Worm (Caenorhabditis elegans): Measurements from ENCODE around the gene Y116A8A.6.

Gene Y116A8A.6

ce11 chrIV:16863431-16863895 lies 34.9 kb upstream of the Y116A8A.6 start, which contains the start of the genes mel-46 and lsy-13:
Gene mel-46, minus strand, starts transcription at chrIV:16863481.
Gene lsy-13, plus strand, starts transcription at chrIV:16863870.
- TF ChIP-seq pax-1 (tag; optimal IDR thresholded peaks at IDR 0.05) (no peak), rnt-1 (tag; optimal IDR thresholded peaks at IDR 0.05) (peak; percentile 27), ceh-18 (tag; optimal IDR thresholded peaks at IDR 0.05) (peak; percentile 20), ceh-45 (GFP tag; IDR thresholded peaks at IDR 0.05) (no peak), mec-3 (tag; optimal IDR thresholded peaks at IDR 0.05; ENCODE audit: borderline replicate concordance) (no peak), ref-2 (tag; optimal IDR thresholded peaks at IDR 0.05) (no peak), sdc-2 (tag; optimal IDR thresholded peaks at IDR 0.05) (no peak), Y22D7AL.16 (tag; optimal IDR thresholded peaks at IDR 0.05) (no peak), eyg-1 (tag; optimal IDR thresholded peaks at IDR 0.05) (peak; percentile 46), lin-11 (tag; optimal IDR thresholded peaks at IDR 0.05) (peak; percentile 44), pqm-1 (tag; optimal IDR thresholded peaks at IDR 0.05) (no peak), ceh-2 (tag; optimal IDR thresholded peaks at IDR 0.05) (peak; percentile 49), unc-86 (tag; optimal IDR thresholded peaks at IDR 0.05) (no peak), fkh-6 (tag; optimal IDR thresholded peaks at IDR 0.05) (peak; percentile 38), ttx-3 (tag; optimal IDR thresholded peaks at IDR 0.05) (peak; percentile 71), sox-4 (tag; optimal IDR thresholded peaks at IDR 0.05) (peak; percentile 70), odd-2 (tag; optimal IDR thresholded peaks at IDR 0.05) (peak; percentile 28), unc-42 (tag; optimal IDR thresholded peaks at IDR 0.05) (peak; percentile 82), ets-4 (tag; optimal IDR thresholded peaks at IDR 0.05) (no peak), K09A11.1 (tag; optimal IDR thresholded peaks at IDR 0.05; ENCODE audit: insufficient read depth) (peak; percentile 72), pat-9 (tag; optimal IDR thresholded peaks at IDR 0.05) (peak; percentile 56), F13H6.1 (tag; optimal IDR thresholded peaks at IDR 0.05) (peak; percentile 39), fkh-10 (GFP tag; optimal IDR thresholded peaks at IDR 0.05) (no peak), hlh-13 (GFP tag; optimal IDR thresholded peaks at IDR 0.05) (no peak), npax-4 (tag; optimal IDR thresholded peaks at IDR 0.05) (no peak), tbx-7 (tag; optimal IDR thresholded peaks at IDR 0.05) (no peak), dve-1 (tag; optimal IDR thresholded peaks at IDR 0.05) (no peak), unc-55 (GFP tag; optimal IDR thresholded peaks at IDR 0.05) (no peak), fax-1 (tag; optimal IDR thresholded peaks at IDR 0.05) (peak; percentile 37), C38D4.7 (GFP tag; optimal IDR thresholded peaks at IDR 0.05) (no peak), ztf-16 (tag; optimal IDR thresholded peaks at IDR 0.05) (peak; percentile 38), sox-2 (GFP tag; IDR thresholded peaks at IDR 0.05) (no peak), gmeb-2 (tag; optimal IDR thresholded peaks at IDR 0.05) (peak; percentile 27), ceh-30 (tag; optimal IDR thresholded peaks at IDR 0.05) (no peak), dmd-4 (tag; optimal IDR thresholded peaks at IDR 0.05; ENCODE audit: borderline replicate concordance) (peak; percentile 4), pha-2 (tag; optimal IDR thresholded peaks at IDR 0.05) (peak; percentile 50), hlh-15 (tag; optimal IDR thresholded peaks at IDR 0.05) (no peak), pha-4 (tag; optimal IDR thresholded peaks at IDR 0.05) (no peak), pros-1 (tag; optimal IDR thresholded peaks at IDR 0.05) (no peak), T23F11.4 (GFP tag; optimal IDR thresholded peaks at IDR 0.05) (peak; percentile 16), ceh-31 (tag; optimal IDR thresholded peaks at IDR 0.05) (peak; percentile 60), nfya-1 (tag; optimal IDR thresholded peaks at IDR 0.05) (peak; percentile 55), elt-4 (tag; optimal IDR thresholded peaks at IDR 0.05) (no peak), lim-6 (tag; optimal IDR thresholded peaks at IDR 0.05) (no peak), syd-9 (tag; optimal IDR thresholded peaks at IDR 0.05) (no peak), ceh-34 (tag; optimal IDR thresholded peaks at IDR 0.05) (peak; percentile 77), tbx-2 (tag; optimal IDR thresholded peaks at IDR 0.05) (peak; percentile 59), ceh-48 (tag; optimal IDR thresholded peaks at IDR 0.05) (peak; percentile 53), nhr-11 (tag; optimal IDR thresholded peaks at IDR 0.05) (no peak), nhr-232 (tag; optimal IDR thresholded peaks at IDR 0.05) (peak; percentile 32), ceh-19 (GFP tag; optimal IDR thresholded peaks at IDR 0.05) (peak; percentile 53), hlh-6 (tag; optimal IDR thresholded peaks at IDR 0.05) (no peak), C08G9.2 (tag; optimal IDR thresholded peaks at IDR 0.05) (no peak), pag-3 (tag; optimal IDR thresholded peaks at IDR 0.05; ENCODE audit: borderline replicate concordance) (no peak)
